Worm (Caenorhabditis elegans): Measurements from ENCODE around the gene M01G5.1.
A peak's percentile ranks its signal among the peaks of the same experiment; 100 is the strongest.

DNA sequence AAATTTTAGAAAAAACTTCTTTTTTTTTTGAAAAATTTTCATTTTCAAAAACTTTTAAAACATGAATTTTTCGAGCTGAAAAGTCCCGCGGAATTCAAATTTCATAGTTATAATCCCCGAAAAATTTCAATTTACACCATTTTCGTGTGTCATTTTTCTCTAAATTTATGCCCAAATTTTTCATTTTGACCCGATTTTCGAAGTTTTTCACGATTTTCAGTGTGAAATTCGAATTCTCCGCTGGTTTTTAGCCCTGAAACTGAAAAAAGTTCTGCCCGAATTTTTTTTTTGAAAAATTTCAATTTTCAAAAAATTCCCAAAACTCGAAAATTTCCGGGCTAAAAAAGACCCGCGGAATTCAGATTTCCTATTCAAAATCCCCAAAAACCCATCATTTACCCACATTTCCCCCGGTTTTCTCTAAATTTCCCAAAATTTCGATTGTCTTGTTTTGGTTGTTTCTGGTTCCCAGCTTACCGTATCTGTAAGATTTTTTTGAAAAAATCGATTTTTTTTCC, 12.6 kb downstream of the M01G5.1 start:
- TF ChIP-seq nhr-237 (tag; optimal IDR thresholded peaks at IDR 0.05) (no peak), unc-130 (GFP tag; optimal IDR thresholded peaks at IDR 0.05) (no peak), ceh-82 (tag; optimal IDR thresholded peaks at IDR 0.05) (no peak), pha-4 (GFP tag; IDR thresholded peaks at IDR 0.05) (no peak), pha-4 (tag; optimal IDR thresholded peaks at IDR 0.05) (no peak), D1046.2 (GFP tag; IDR thresholded peaks at IDR 0.05) (0 out of 2 replicates have a peak, but pooled peaks have one; percentile 53), dmd-6 (GFP tag; IDR thresholded peaks at IDR 0.05) (no peak), lin-29 (GFP tag; IDR thresholded peaks at IDR 0.05) (no peak), unc-39 (tag; optimal IDR thresholded peaks at IDR 0.05) (no peak), pqm-1 (tag; optimal IDR thresholded peaks at IDR 0.05) (no peak)
